Worm (Caenorhabditis elegans) whole organism, L4 larva: ENCODE results near the gene M176.5.

ENCODE experiments used
- F37D6.2 ChIP-seq: sonication (generic microtip); optimal IDR thresholded peaks from 2 replicates; lab custom pipeline; 2016; ENCODE audit warnings: mild to moderate bottlenecking, missing genetic modification characterization, missing compliant biosample characterization
- F49E8.2 ChIP-seq: sonication (generic microtip); optimal IDR thresholded peaks from 2 replicates; lab custom pipeline; 2016; ENCODE audit warnings: missing compliant biosample characterization, mild to moderate bottlenecking, missing genetic modification characterization, borderline replicate concordance
- R02D3.7 ChIP-seq: fragments of 150-350 bp; sonication (generic microtip); optimal IDR thresholded peaks from 3 replicates; lab custom pipeline; 2014; ENCODE audit warnings: missing biosample characterization, missing genetic modification characterization
- T20F7.1 ChIP-seq: fragments of 200-800 bp; sonication (Bioruptor generic); optimal IDR thresholded peaks from 2 replicates; lab custom pipeline; 2018; ENCODE audit warnings: mild to moderate bottlenecking, missing genetic modification characterization, missing compliant biosample characterization
- T26A8.4 ChIP-seq: fragments of 200-800 bp; sonication (Bioruptor generic); IDR thresholded peaks from 2 replicates; pipeline ENCODE4 v1.3.6; 2022; ENCODE audit warnings: missing genetic modification characterization, missing compliant biosample characterization
- aha-1 ChIP-seq: fragments of 150-350 bp; peaks from one replicate; lab custom pipeline; 2014; ENCODE audit warnings: missing biosample characterization, missing genetic modification characterization
- aly-2 ChIP-seq: sonication (generic microtip); optimal IDR thresholded peaks from 2 replicates; lab custom pipeline; 2018; ENCODE audit warnings: missing biosample characterization, missing genetic modification characterization
- ceh-44 ChIP-seq: fragments of 200-800 bp; sonication (Bioruptor generic); IDR thresholded peaks from 2 replicates; pipeline ENCODE4 v1.3.6; 2022; ENCODE audit warnings: missing genetic modification reagents, missing genetic modification characterization, missing compliant biosample characterization
- daf-16 ChIP-seq, 3 experiments: sonication (generic microtip); optimal IDR thresholded peaks; 2 replicates each; lab custom pipeline; 2016 to 2017; ENCODE audit warnings: missing genetic modification characterization in 3 of 3, missing genetic modification reagents in 3 of 3, mild to moderate bottlenecking in 2 of 3, missing compliant biosample characterization in 2 of 3, missing biosample characterization in 1 of 3, moderate library complexity in 1 of 3
- dmd-6 ChIP-seq: fragments of 200-800 bp; sonication (Bioruptor generic); IDR thresholded peaks from 2 replicates; pipeline ENCODE4 v1.3.6; 2022; ENCODE audit warnings: missing genetic modification reagents, missing genetic modification characterization, missing compliant biosample characterization
- dmd-8 ChIP-seq: fragments of 200-800 bp; sonication (Bioruptor generic); IDR thresholded peaks from 2 replicates; pipeline ENCODE4 v1.3.6; 2022; ENCODE audit warnings: missing genetic modification characterization, missing compliant biosample characterization
- dve-1 ChIP-seq: sonication (generic microtip); optimal IDR thresholded peaks from 2 replicates; lab custom pipeline; 2017; ENCODE audit warnings: antibody characterized with exemption, mild to moderate bottlenecking, missing genetic modification characterization, missing compliant biosample characterization; ENCODE audit not compliant: insufficient read depth
- fkh-10 ChIP-seq: fragments of 150-350 bp; optimal IDR thresholded peaks from 2 replicates; lab custom pipeline; 2014; ENCODE audit warnings: missing biosample characterization, missing genetic modification reagents, missing genetic modification characterization
- hif-1 ChIP-seq, 2 experiments: sonication (generic microtip); optimal IDR thresholded peaks; 2 replicates each; lab custom pipeline; 2016 to 2017; ENCODE audit warnings: missing compliant biosample characterization in 2 of 2, missing genetic modification characterization in 2 of 2, missing genetic modification reagents in 2 of 2, missing genotype in 2 of 2, mild to moderate bottlenecking in 1 of 2
- hlh-11 ChIP-seq: fragments of 200-800 bp; sonication (Bioruptor generic); optimal IDR thresholded peaks from 2 replicates; lab custom pipeline; 2018; ENCODE audit warnings: mild to moderate bottlenecking, missing genetic modification characterization, missing compliant biosample characterization
- hlh-30 ChIP-seq: sonication (generic microtip); optimal IDR thresholded peaks from 2 replicates; lab custom pipeline; 2017; ENCODE audit warnings: antibody characterized with exemption, mild to moderate bottlenecking, missing genetic modification characterization, missing compliant biosample characterization; ENCODE audit not compliant: insufficient read depth
- hmg-1.1 ChIP-seq: fragments of 200-800 bp; sonication (Bioruptor generic); IDR thresholded peaks from 2 replicates; pipeline ENCODE4 v1.3.6; 2022; ENCODE audit warnings: missing genetic modification reagents, missing genetic modification characterization, missing compliant biosample characterization
- jun-1 ChIP-seq: fragments of 150-350 bp; optimal IDR thresholded peaks from 2 replicates; lab custom pipeline; 2014; ENCODE audit warnings: missing biosample characterization, missing genetic modification reagents, missing genetic modification characterization
- lim-7 ChIP-seq: fragments of 200-800 bp; sonication (Bioruptor generic); IDR thresholded peaks from 2 replicates; pipeline ENCODE4 v1.3.6; 2022; ENCODE audit warnings: missing genetic modification characterization, missing compliant biosample characterization
- lin-29 ChIP-seq: fragments of 200-800 bp; sonication (Bioruptor generic); IDR thresholded peaks from 2 replicates; pipeline ENCODE4 v1.3.6; 2022; ENCODE audit warnings: missing genetic modification reagents, missing genetic modification characterization, missing compliant biosample characterization
- lin-39 ChIP-seq: fragments of 150-350 bp; optimal IDR thresholded peaks from 2 replicates; lab custom pipeline; 2014; ENCODE audit warnings: missing biosample characterization, missing genetic modification reagents, missing genetic modification characterization
- lsy-2 ChIP-seq, 2 experiments: fragments of 150-350 bp in 1 of 2; sonication (generic microtip) in 1 of 2; optimal IDR thresholded peaks; 2 replicates each; lab custom pipeline; 2014 to 2017; ENCODE audit warnings: missing biosample characterization in 2 of 2, missing genetic modification characterization in 2 of 2
- madf-5 ChIP-seq, 2 experiments: fragments of 200-800 bp; sonication (Bioruptor generic); IDR thresholded peaks; 2 replicates each; pipeline ENCODE4 v1.3.6; 2022; ENCODE audit warnings: missing compliant biosample characterization in 2 of 2, missing genetic modification characterization in 2 of 2
- mdt-29 ChIP-seq: fragments of 200-800 bp; sonication (Bioruptor generic); IDR thresholded peaks from 2 replicates; pipeline ENCODE4 v1.3.6; 2022; ENCODE audit warnings: missing genetic modification reagents, missing genetic modification characterization, missing compliant biosample characterization
- mes-2 ChIP-seq: sonication (generic microtip); optimal IDR thresholded peaks from 2 replicates; lab custom pipeline; 2016; ENCODE audit warnings: missing genotype, mild to moderate bottlenecking, missing genetic modification characterization, missing compliant biosample characterization; ENCODE audit not compliant: poor library complexity, severe bottlenecking
- nhr-102 ChIP-seq: sonication (generic microtip); optimal IDR thresholded peaks from 2 replicates; lab custom pipeline; 2016; ENCODE audit warnings: mild to moderate bottlenecking, missing genetic modification characterization, moderate library complexity, missing compliant biosample characterization
- nhr-11 ChIP-seq: fragments of 150-350 bp; optimal IDR thresholded peaks from 2 replicates; lab custom pipeline; 2014; ENCODE audit warnings: missing biosample characterization, missing genetic modification characterization
- nhr-25 ChIP-seq: sonication (generic microtip); optimal IDR thresholded peaks from 2 replicates; lab custom pipeline; 2017; ENCODE audit warnings: missing genetic modification characterization, mild to moderate bottlenecking, missing compliant biosample characterization, antibody characterized with exemption, moderate library complexity, borderline replicate concordance; ENCODE audit not compliant: insufficient read depth
- nhr-28 ChIP-seq: fragments of 150-350 bp; optimal IDR thresholded peaks from 2 replicates; lab custom pipeline; 2014; ENCODE audit warnings: missing biosample characterization, missing genetic modification characterization
- nhr-6 ChIP-seq: fragments of 150-350 bp; optimal IDR thresholded peaks from 2 replicates; lab custom pipeline; 2014; ENCODE audit warnings: missing biosample characterization, missing genetic modification characterization
- nhr-77 ChIP-seq: fragments of 150-350 bp; optimal IDR thresholded peaks from 2 replicates; lab custom pipeline; 2014; ENCODE audit warnings: missing biosample characterization, missing genetic modification characterization
- pha-4 ChIP-seq, 2 experiments: fragments of 150-350 bp in 1 of 2; fragments of 200-800 bp in 1 of 2; sonication (Bioruptor generic) in 1 of 2; IDR thresholded peaks in 1 of 2; optimal IDR thresholded peaks in 1 of 2; 2 replicates each; pipeline versions ENCODE4 v1.3.6 to Lab custom; 2014 to 2022; ENCODE audit warnings: missing genetic modification characterization in 2 of 2, missing genetic modification reagents in 2 of 2, missing biosample characterization in 1 of 2, missing compliant biosample characterization in 1 of 2
- pqm-1 ChIP-seq: sonication (generic microtip); optimal IDR thresholded peaks from 2 replicates; lab custom pipeline; 2017; ENCODE audit warnings: missing biosample characterization, missing genetic modification characterization
- rbr-2 ChIP-seq: sonication (generic microtip); optimal IDR thresholded peaks from 2 replicates; lab custom pipeline; 2016; ENCODE audit warnings: missing genotype, missing genetic modification characterization, missing compliant biosample characterization
- snpc-4 ChIP-seq: fragments of 150-350 bp; optimal IDR thresholded peaks from 2 replicates; lab custom pipeline; 2014; ENCODE audit warnings: missing biosample characterization, missing genetic modification characterization
- spr-3 ChIP-seq: fragments of 200-800 bp; sonication (Bioruptor generic); optimal IDR thresholded peaks from 2 replicates; lab custom pipeline; 2018; ENCODE audit warnings: mild to moderate bottlenecking, missing genetic modification characterization, missing compliant biosample characterization
- unc-39 ChIP-seq: sonication (generic microtip); optimal IDR thresholded peaks from 2 replicates; lab custom pipeline; 2017; ENCODE audit warnings: missing biosample characterization, missing genetic modification characterization
- unc-62 ChIP-seq, 3 experiments: fragments of 150-350 bp in 1 of 3; sonication (generic microtip); optimal IDR thresholded peaks in 2 of 3; peaks in 1 of 3; 1 replicate in 1 of 3; 2 replicates in 2 of 3; lab custom pipeline; 2014 to 2017; ENCODE audit warnings: missing biosample characterization in 3 of 3, missing genetic modification characterization in 3 of 3, missing genetic modification reagents in 3 of 3, missing genotype in 1 of 3

The M176.5 gene

ce11 chrII:9418843-9419532 is 8.6 kb downstream of the M176.5 start:
- no peak for TF ChIP-seq spr-3
- TF ChIP-seq hlh-30 (tag; lab: Kevin White, UChicago) = peak; percentile 24
- no peak for TF ChIP-seq nhr-25
- TF ChIP-seq hlh-11 (tag; lab: Kevin White, UChicago) = peak; percentile 3
- peak in 1 of 2 experiments; percentile 91 for TF ChIP-seq unc-62 (GFP tag; optimal IDR thresholded peaks at IDR 0.05 in 1 of 2; lab: Kevin White, UChicago)
- no peak for TF ChIP-seq unc-62 (tag; optimal IDR thresholded peaks at IDR 0.05; lab: Kevin White, UChicago)
- TF ChIP-seq nhr-28 (tag; lab: Kevin White, UChicago) = peak; percentile 37
- TF ChIP-seq daf-16 (GFP tag; optimal IDR thresholded peaks at IDR 0.05; lab: Kevin White, UChicago) = no peak
- peak; percentile 10 for TF ChIP-seq daf-16 (tag; optimal IDR thresholded peaks at IDR 0.05; lab: Kevin White, UChicago)
- peak; percentile 58 for TF ChIP-seq dmd-6 (GFP tag; lab: Robert Waterston, UW)

DNA sequence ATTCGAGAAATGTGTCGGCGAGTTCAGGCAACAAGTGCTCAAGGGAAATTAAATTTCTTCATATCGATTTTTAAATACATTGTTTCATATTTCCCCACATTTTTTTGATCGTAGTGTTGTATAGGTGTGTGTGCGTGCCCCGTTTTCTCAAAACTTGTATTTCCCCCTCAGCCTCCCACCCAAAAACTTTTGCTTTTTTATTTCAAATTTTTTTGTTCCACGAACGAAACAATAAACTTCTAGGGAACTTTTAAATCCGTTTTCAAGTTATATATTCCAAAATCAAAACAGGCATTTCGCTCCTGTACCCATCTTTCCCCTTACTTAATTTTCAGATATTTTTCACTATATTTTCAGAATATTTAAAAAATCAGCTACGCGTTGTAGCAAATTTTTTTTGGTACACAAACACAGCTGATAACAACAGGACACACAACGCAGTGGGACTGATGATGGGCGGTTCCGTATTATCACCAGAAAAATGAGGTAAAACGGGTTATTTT is 9.4 kb downstream of the M176.5 start, which contains the start of the genes M176.4 and M176.16:
Gene M176.4, plus strand, starts transcription at position 301 of the 503 bp plus-strand sequence.
Gene M176.16, plus strand, starts transcription at position 453 of the 503 bp plus-strand sequence.
- TF ChIP-seq mes-2 (tag; lab: Kevin White, UChicago) = peak; percentile 18
- peak; percentile 7 for TF ChIP-seq nhr-77 (tag; lab: Kevin White, UChicago)
- TF ChIP-seq madf-5 (GFP tag; IDR thresholded peaks at IDR 0.05; lab: Robert Waterston, UW) = no peak
- no peak for TF ChIP-seq daf-16 (GFP tag; optimal IDR thresholded peaks at IDR 0.05; lab: Kevin White, UChicago)
- peak; percentile 40 for TF ChIP-seq daf-16 (tag; optimal IDR thresholded peaks at IDR 0.05; lab: Kevin White, UChicago)
- no peak for TF ChIP-seq lin-39 (tag; lab: Kevin White, UChicago)
- TF ChIP-seq ceh-44 = no peak
- TF ChIP-seq pqm-1 (tag; lab: Kevin White, UChicago) = peak; percentile 30
- TF ChIP-seq, all 104 proteins: peak for 4

- no peak for TF ChIP-seq aly-2 (tag; lab: Kevin White, UChicago)
- no peak for TF ChIP-seq snpc-4 (tag; lab: Kevin White, UChicago)
- TF ChIP-seq T26A8.4 (GFP tag; lab: Robert Waterston, UW) = no peak
- TF ChIP-seq jun-1 (tag; lab: Kevin White, UChicago) = no peak
- TF ChIP-seq dve-1 = peak; percentile 69
- TF ChIP-seq lsy-2 (tag; optimal IDR thresholded peaks at IDR 0.05; lab: Kevin White, UChicago) = peak in 1 of 2 experiments; percentile 84
- TF ChIP-seq nhr-11 = peak; percentile 69
- peak in 1 of 2 experiments; percentile 48 for TF ChIP-seq hif-1 (tag; optimal IDR thresholded peaks at IDR 0.05; lab: Kevin White, UChicago)
- peak; percentile 71 for TF ChIP-seq T20F7.1
- no peak for TF ChIP-seq lim-7 (GFP tag; lab: Robert Waterston, UW)
- TF ChIP-seq nhr-102 (tag; lab: Kevin White, UChicago) = peak; percentile 35
- peak; percentile 64 for TF ChIP-seq nhr-77 (tag; lab: Kevin White, UChicago)
- peak; percentile 18 for TF ChIP-seq fkh-10 (GFP tag; lab: Kevin White, UChicago)
- no peak for TF ChIP-seq dmd-8
- no peak for TF ChIP-seq lin-29 (GFP tag; lab: Robert Waterston, UW)
- TF ChIP-seq unc-39 = no peak
- peak; percentile 61 for TF ChIP-seq dmd-6 (GFP tag; lab: Robert Waterston, UW)
- TF ChIP-seq mdt-29 (GFP tag; lab: Robert Waterston, UW) = no peak
- TF ChIP-seq rbr-2 = peak; percentile 44
- TF ChIP-seq pha-4 (GFP tag; IDR thresholded peaks at IDR 0.05; lab: Robert Waterston, UW) = peak; percentile 33; the same call in 1 of the 2 replicates
- TF ChIP-seq pha-4 (tag; optimal IDR thresholded peaks at IDR 0.05; lab: Kevin White, UChicago) = peak; percentile 56
- TF ChIP-seq R02D3.7 (tag; lab: Kevin White, UChicago) = no peak
- peak in 1 of 2 experiments; percentile 18 for TF ChIP-seq daf-16 (GFP tag; optimal IDR thresholded peaks at IDR 0.05; lab: Kevin White, UChicago)
- peak; percentile 23 for TF ChIP-seq daf-16 (tag; optimal IDR thresholded peaks at IDR 0.05; lab: Kevin White, UChicago)
- TF ChIP-seq nhr-28 (tag; lab: Kevin White, UChicago) = peak; percentile 20
- peak; percentile 35 for TF ChIP-seq nhr-6
- TF ChIP-seq F37D6.2 (tag; lab: Kevin White, UChicago) = peak; percentile 24
- TF ChIP-seq aha-1 (tag; lab: Kevin White, UChicago) = peak; percentile 93
- TF ChIP-seq mes-2 (tag; lab: Kevin White, UChicago) = peak; percentile 66
- TF ChIP-seq hlh-11 (tag; lab: Kevin White, UChicago) = peak; percentile 55
- TF ChIP-seq hlh-30 (tag; lab: Kevin White, UChicago) = peak; percentile 53
- peak; percentile 38; the same call in 1 of the 2 replicates for TF ChIP-seq hmg-1.1 (GFP tag; lab: Robert Waterston, UW)
- no peak for TF ChIP-seq F49E8.2 (tag; lab: Kevin White, UChicago)
These were observed 10.9 kb downstream of the M176.5 start, which contains the start of the genes gss-1 and chch-3 for ce11 chrII:9416381-9417276. Gene gss-1 (minus strand): TSS chrII:9416431. Gene chch-3 (plus strand): TSS chrII:9417013.
